Worm (Caenorhabditis elegans) whole organism, L4 larva: ENCODE results near the gene abcx-1.

ENCODE experiments used
- F44E2.7 ChIP-seq: fragments of 200-800 bp; sonication (Bioruptor generic); IDR thresholded peaks from 2 replicates; pipeline ENCODE4 v2.1.2; 2022; ENCODE audit warnings: missing genetic modification characterization, missing compliant biosample characterization
- T26A8.4 ChIP-seq: fragments of 200-800 bp; sonication (Bioruptor generic); IDR thresholded peaks from 2 replicates; pipeline ENCODE4 v1.3.6; 2022; ENCODE audit warnings: missing genetic modification characterization, missing compliant biosample characterization
- Y105C5A.15 ChIP-seq: fragments of 200-800 bp; sonication (Bioruptor generic); IDR thresholded peaks from 2 replicates; pipeline ENCODE4 v1.3.6; 2022; ENCODE audit warnings: missing genetic modification characterization, missing compliant biosample characterization
- ZK337.2 ChIP-seq: fragments of 200-800 bp; sonication (Bioruptor generic); IDR thresholded peaks from 2 replicates; pipeline ENCODE4 v1.3.6; 2022; ENCODE audit warnings: missing genetic modification reagents, missing genetic modification characterization, missing compliant biosample characterization
- aly-2 ChIP-seq: sonication (generic microtip); optimal IDR thresholded peaks from 2 replicates; lab custom pipeline; 2018; ENCODE audit warnings: missing biosample characterization, missing genetic modification characterization
- ama-1 ChIP-seq: fragments of 150-350 bp; optimal IDR thresholded peaks from 2 replicates; lab custom pipeline; 2014; ENCODE audit warnings: inconsistent platforms, mixed read lengths
- attf-4 ChIP-seq: sonication (generic microtip); optimal IDR thresholded peaks from 3 replicates; lab custom pipeline; 2017; ENCODE audit warnings: missing biosample characterization, missing genetic modification characterization
- ceh-28 ChIP-seq: fragments of 150-350 bp; optimal IDR thresholded peaks from 2 replicates; lab custom pipeline; 2014; ENCODE audit warnings: missing biosample characterization, missing genetic modification reagents, missing genetic modification characterization
- ceh-62 ChIP-seq: sonication (generic microtip); optimal IDR thresholded peaks from 2 replicates; lab custom pipeline; 2017; ENCODE audit warnings: missing biosample characterization, missing genetic modification characterization
- ces-1 ChIP-seq: fragments of 150-350 bp; sonication (generic microtip); optimal IDR thresholded peaks from 4 replicates; lab custom pipeline; 2014; ENCODE audit warnings: missing biosample characterization, missing genetic modification reagents, missing genetic modification characterization
- cey-2 ChIP-seq: sonication (generic microtip); optimal IDR thresholded peaks from 3 replicates; lab custom pipeline; 2017; ENCODE audit warnings: missing genetic modification characterization, mild to moderate bottlenecking, missing compliant biosample characterization, antibody characterized with exemption, borderline replicate concordance; ENCODE audit not compliant: insufficient read depth
- daf-16 ChIP-seq, 3 experiments: sonication (generic microtip); optimal IDR thresholded peaks; 2 replicates each; lab custom pipeline; 2016 to 2017; ENCODE audit warnings: missing genetic modification characterization in 3 of 3, missing genetic modification reagents in 3 of 3, mild to moderate bottlenecking in 2 of 3, missing compliant biosample characterization in 2 of 3, missing biosample characterization in 1 of 3, moderate library complexity in 1 of 3
- dmd-8 ChIP-seq: fragments of 200-800 bp; sonication (Bioruptor generic); IDR thresholded peaks from 2 replicates; pipeline ENCODE4 v1.3.6; 2022; ENCODE audit warnings: missing genetic modification characterization, missing compliant biosample characterization
- dmd-9 ChIP-seq: fragments of 200-800 bp; sonication (Bioruptor generic); IDR thresholded peaks from 2 replicates; pipeline ENCODE4 v1.3.6; 2022; ENCODE audit warnings: missing genetic modification reagents, missing genetic modification characterization, missing compliant biosample characterization
- fos-1 ChIP-seq: fragments of 150-350 bp; optimal IDR thresholded peaks from 2 replicates; lab custom pipeline; 2014; ENCODE audit warnings: missing biosample characterization, missing genetic modification characterization
- hif-1 ChIP-seq, 2 experiments: sonication (generic microtip); optimal IDR thresholded peaks; 2 replicates each; lab custom pipeline; 2016 to 2017; ENCODE audit warnings: missing compliant biosample characterization in 2 of 2, missing genetic modification characterization in 2 of 2, missing genetic modification reagents in 2 of 2, missing genotype in 2 of 2, mild to moderate bottlenecking in 1 of 2
- hlh-11 ChIP-seq: fragments of 200-800 bp; sonication (Bioruptor generic); optimal IDR thresholded peaks from 2 replicates; lab custom pipeline; 2018; ENCODE audit warnings: mild to moderate bottlenecking, missing genetic modification characterization, missing compliant biosample characterization
- hlh-30 ChIP-seq: sonication (generic microtip); optimal IDR thresholded peaks from 2 replicates; lab custom pipeline; 2017; ENCODE audit warnings: antibody characterized with exemption, mild to moderate bottlenecking, missing genetic modification characterization, missing compliant biosample characterization; ENCODE audit not compliant: insufficient read depth
- hmg-1.1 ChIP-seq: fragments of 200-800 bp; sonication (Bioruptor generic); IDR thresholded peaks from 2 replicates; pipeline ENCODE4 v1.3.6; 2022; ENCODE audit warnings: missing genetic modification reagents, missing genetic modification characterization, missing compliant biosample characterization
- jun-1 ChIP-seq: fragments of 150-350 bp; optimal IDR thresholded peaks from 2 replicates; lab custom pipeline; 2014; ENCODE audit warnings: missing biosample characterization, missing genetic modification reagents, missing genetic modification characterization
- lin-38 ChIP-seq: fragments of 200-800 bp; sonication (Bioruptor generic); IDR thresholded peaks from 2 replicates; pipeline ENCODE4 v1.3.6; 2022; ENCODE audit warnings: missing genetic modification reagents, missing genetic modification characterization, missing compliant biosample characterization
- lin-39 ChIP-seq: fragments of 150-350 bp; optimal IDR thresholded peaks from 2 replicates; lab custom pipeline; 2014; ENCODE audit warnings: missing biosample characterization, missing genetic modification reagents, missing genetic modification characterization
- lir-3 ChIP-seq: sonication (generic microtip); optimal IDR thresholded peaks from 2 replicates; lab custom pipeline; 2016; ENCODE audit warnings: mild to moderate bottlenecking, missing genetic modification characterization, missing compliant biosample characterization
- lsy-2 ChIP-seq, 2 experiments: fragments of 150-350 bp in 1 of 2; sonication (generic microtip) in 1 of 2; optimal IDR thresholded peaks; 2 replicates each; lab custom pipeline; 2014 to 2017; ENCODE audit warnings: missing biosample characterization in 2 of 2, missing genetic modification characterization in 2 of 2
- mdl-1 ChIP-seq, 2 experiments: fragments of 150-350 bp in 1 of 2; sonication (generic microtip) in 1 of 2; optimal IDR thresholded peaks; 2 replicates each; lab custom pipeline; 2014 to 2017; ENCODE audit warnings: missing biosample characterization in 2 of 2, missing genetic modification characterization in 2 of 2
- nhr-10 ChIP-seq: fragments of 150-350 bp; optimal IDR thresholded peaks from 2 replicates; lab custom pipeline; 2014; ENCODE audit warnings: missing biosample characterization, missing genetic modification characterization
- nhr-42 ChIP-seq: fragments of 200-800 bp; sonication (Bioruptor generic); IDR thresholded peaks from 2 replicates; pipeline ENCODE4 v1.3.6; 2022; ENCODE audit warnings: missing genetic modification characterization, missing compliant biosample characterization
- nhr-48 ChIP-seq: sonication (generic microtip); optimal IDR thresholded peaks from 2 replicates; lab custom pipeline; 2016; ENCODE audit warnings: mild to moderate bottlenecking, missing genetic modification characterization, missing compliant biosample characterization
- nhr-77 ChIP-seq: fragments of 150-350 bp; optimal IDR thresholded peaks from 2 replicates; lab custom pipeline; 2014; ENCODE audit warnings: missing biosample characterization, missing genetic modification characterization
- pha-4 ChIP-seq, 2 experiments: fragments of 150-350 bp in 1 of 2; fragments of 200-800 bp in 1 of 2; sonication (Bioruptor generic) in 1 of 2; IDR thresholded peaks in 1 of 2; optimal IDR thresholded peaks in 1 of 2; 2 replicates each; pipeline versions ENCODE4 v1.3.6 to Lab custom; 2014 to 2022; ENCODE audit warnings: missing genetic modification characterization in 2 of 2, missing genetic modification reagents in 2 of 2, missing biosample characterization in 1 of 2, missing compliant biosample characterization in 1 of 2
- php-3 ChIP-seq: fragments of 200-800 bp; sonication (Bioruptor generic); IDR thresholded peaks from 2 replicates; pipeline ENCODE4 v1.3.6; 2022; ENCODE audit warnings: missing genetic modification reagents, missing genetic modification characterization, missing compliant biosample characterization
- rbr-2 ChIP-seq: sonication (generic microtip); optimal IDR thresholded peaks from 2 replicates; lab custom pipeline; 2016; ENCODE audit warnings: missing genotype, missing genetic modification characterization, missing compliant biosample characterization
- snpc-1.2 ChIP-seq: fragments of 200-800 bp; sonication (Bioruptor generic); IDR thresholded peaks from 2 replicates; pipeline ENCODE4 v1.3.6; 2022; ENCODE audit warnings: missing genetic modification reagents, missing genetic modification characterization, missing compliant biosample characterization
- snpc-4 ChIP-seq: fragments of 150-350 bp; optimal IDR thresholded peaks from 2 replicates; lab custom pipeline; 2014; ENCODE audit warnings: missing biosample characterization, missing genetic modification characterization
- spr-1 ChIP-seq: sonication (generic microtip); optimal IDR thresholded peaks from 2 replicates; lab custom pipeline; 2016; ENCODE audit warnings: mild to moderate bottlenecking, missing genetic modification characterization, missing compliant biosample characterization
- spr-3 ChIP-seq: fragments of 200-800 bp; sonication (Bioruptor generic); optimal IDR thresholded peaks from 2 replicates; lab custom pipeline; 2018; ENCODE audit warnings: mild to moderate bottlenecking, missing genetic modification characterization, missing compliant biosample characterization
- tra-1 ChIP-seq: fragments of 200-800 bp; sonication (Bioruptor generic); IDR thresholded peaks from 2 replicates; pipeline ENCODE4 v1.3.6; 2022; ENCODE audit warnings: missing genetic modification reagents, missing genetic modification characterization, missing compliant biosample characterization
- unc-62 ChIP-seq, 3 experiments: fragments of 150-350 bp in 1 of 3; sonication (generic microtip); optimal IDR thresholded peaks in 2 of 3; peaks in 1 of 3; 1 replicate in 1 of 3; 2 replicates in 2 of 3; lab custom pipeline; 2014 to 2017; ENCODE audit warnings: missing biosample characterization in 3 of 3, missing genetic modification characterization in 3 of 3, missing genetic modification reagents in 3 of 3, missing genotype in 1 of 3
- zfp-2 ChIP-seq: sonication (generic microtip); optimal IDR thresholded peaks from 2 replicates; lab custom pipeline; 2016; ENCODE audit warnings: mild to moderate bottlenecking, missing genetic modification characterization, missing compliant biosample characterization
- zfp-3 ChIP-seq: fragments of 200-800 bp; sonication (Bioruptor generic); conservative IDR thresholded peaks from 2 replicates; pipeline ENCODE4 v1.3.6; 2022; ENCODE audit warnings: missing genetic modification reagents, missing genetic modification characterization, missing compliant biosample characterization
- zip-2 ChIP-seq: fragments of 150-350 bp; optimal IDR thresholded peaks from 2 replicates; lab custom pipeline; 2014; ENCODE audit warnings: missing biosample characterization, missing genetic modification characterization
- ztf-11 ChIP-seq: fragments of 150-350 bp; optimal IDR thresholded peaks from 2 replicates; lab custom pipeline; 2014; ENCODE audit warnings: missing biosample characterization, missing genetic modification characterization

Gene abcx-1

DNA sequence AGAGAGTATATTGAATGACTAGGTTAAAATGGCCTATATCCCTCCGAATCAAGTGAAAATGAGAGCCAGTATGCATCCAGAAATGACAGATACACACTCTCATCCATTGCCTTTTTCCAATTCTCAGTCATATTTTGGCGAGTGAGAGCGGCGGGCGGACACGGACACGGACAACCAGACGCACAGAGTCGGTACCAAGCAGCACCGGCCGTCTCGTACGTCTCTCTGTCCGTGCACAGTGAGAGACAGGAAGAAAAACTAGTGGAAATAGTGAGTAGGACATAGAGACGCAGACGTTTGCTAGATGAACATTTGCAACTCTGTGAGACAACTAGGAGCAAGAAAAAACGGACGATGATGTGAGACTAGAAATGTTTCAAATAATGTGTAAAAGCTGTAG lies 31.3 kb downstream of the abcx-1 start (continued):
- TF ChIP-seq unc-62 (GFP tag; optimal IDR thresholded peaks at IDR 0.05 in 1 of 2; lab: Kevin White, UChicago): peak in 1 of 2 experiments; percentile 13
- no peak for TF ChIP-seq unc-62 (tag; optimal IDR thresholded peaks at IDR 0.05; lab: Kevin White, UChicago)
- no peak for TF ChIP-seq ama-1 (lab: Kevin White, UChicago)
- no peak for TF ChIP-seq ztf-11 (tag; lab: Kevin White, UChicago)
- TF ChIP-seq zip-2 (tag; lab: Kevin White, UChicago): no peak
- TF ChIP-seq hmg-1.1: peak; percentile 78
- TF ChIP-seq jun-1 (tag; lab: Kevin White, UChicago): no peak
- no peak for TF ChIP-seq ces-1
- no peak for TF ChIP-seq spr-1 (tag; lab: Kevin White, UChicago)
- TF ChIP-seq nhr-42 (GFP tag; lab: Robert Waterston, UW): no peak
- TF ChIP-seq cey-2 (tag; lab: Kevin White, UChicago): no peak
- no peak for TF ChIP-seq lin-38 (GFP tag; lab: Robert Waterston, UW)
- no peak for TF ChIP-seq ceh-28 (tag; lab: Kevin White, UChicago)
- TF ChIP-seq aly-2 (tag; lab: Kevin White, UChicago): no peak
- TF ChIP-seq lin-39 (tag; lab: Kevin White, UChicago): no peak
- no peak for TF ChIP-seq spr-3 (GFP tag; lab: Kevin White, UChicago)
- no peak for TF ChIP-seq fos-1 (tag; lab: Kevin White, UChicago)
- TF ChIP-seq nhr-48 (tag; lab: Kevin White, UChicago): no peak
- no peak for TF ChIP-seq daf-16 (GFP tag; optimal IDR thresholded peaks at IDR 0.05; lab: Kevin White, UChicago)
- peak; percentile 22 for TF ChIP-seq daf-16 (tag; optimal IDR thresholded peaks at IDR 0.05; lab: Kevin White, UChicago)
- no peak for TF ChIP-seq attf-4 (tag; lab: Kevin White, UChicago)
- TF ChIP-seq hif-1 (tag; optimal IDR thresholded peaks at IDR 0.05; lab: Kevin White, UChicago): peak in 1 of 2 experiments; percentile 7
- no peak for TF ChIP-seq nhr-10 (tag; lab: Kevin White, UChicago)
- TF ChIP-seq nhr-77 (tag; lab: Kevin White, UChicago): no peak
- no peak for TF ChIP-seq lir-3 (tag; lab: Kevin White, UChicago)
- TF ChIP-seq pha-4 (GFP tag; IDR thresholded peaks at IDR 0.05; lab: Robert Waterston, UW): no peak
- no peak for TF ChIP-seq pha-4 (tag; optimal IDR thresholded peaks at IDR 0.05; lab: Kevin White, UChicago)
- TF ChIP-seq zfp-3 (GFP tag; lab: Robert Waterston, UW): no peak
- peak; percentile 35; the same call in 1 of the 2 replicates for TF ChIP-seq T26A8.4 (GFP tag; lab: Robert Waterston, UW)
- no peak for TF ChIP-seq F44E2.7
- TF ChIP-seq zfp-2 (tag; lab: Kevin White, UChicago): no peak
- no peak for TF ChIP-seq snpc-4 (tag; lab: Kevin White, UChicago)
- TF ChIP-seq mdl-1 (tag; optimal IDR thresholded peaks at IDR 0.05; lab: Kevin White, UChicago): peak in 1 of 2 experiments; percentile 27
- TF ChIP-seq dmd-8: no peak
- no peak for TF ChIP-seq hlh-30
- TF ChIP-seq hlh-11 (tag; lab: Kevin White, UChicago): peak; percentile 72
- TF ChIP-seq Y105C5A.15 (GFP tag; lab: Robert Waterston, UW): no peak
- no peak for TF ChIP-seq tra-1 (GFP tag; lab: Robert Waterston, UW)
- TF ChIP-seq php-3 (GFP tag; lab: Robert Waterston, UW): no peak
- no peak for TF ChIP-seq ceh-62
- TF ChIP-seq rbr-2 (tag; lab: Kevin White, UChicago): no peak
- TF ChIP-seq lsy-2 (tag; optimal IDR thresholded peaks at IDR 0.05; lab: Kevin White, UChicago): peak in 1 of 2 experiments; percentile 27
- TF ChIP-seq dmd-9 (GFP tag; lab: Robert Waterston, UW): no peak
- TF ChIP-seq snpc-1.2: no peak
- no peak for TF ChIP-seq ZK337.2 (GFP tag; lab: Robert Waterston, UW)
